Worm (Caenorhabditis elegans): ENCODE results near the gene pgm-1.
"Not testable (repeated sequence)": the region's sequence is repeated elsewhere in the genome, so short reads cannot be mapped to it uniquely, and the experiment has no call there.

The pgm-1 gene

DNA sequence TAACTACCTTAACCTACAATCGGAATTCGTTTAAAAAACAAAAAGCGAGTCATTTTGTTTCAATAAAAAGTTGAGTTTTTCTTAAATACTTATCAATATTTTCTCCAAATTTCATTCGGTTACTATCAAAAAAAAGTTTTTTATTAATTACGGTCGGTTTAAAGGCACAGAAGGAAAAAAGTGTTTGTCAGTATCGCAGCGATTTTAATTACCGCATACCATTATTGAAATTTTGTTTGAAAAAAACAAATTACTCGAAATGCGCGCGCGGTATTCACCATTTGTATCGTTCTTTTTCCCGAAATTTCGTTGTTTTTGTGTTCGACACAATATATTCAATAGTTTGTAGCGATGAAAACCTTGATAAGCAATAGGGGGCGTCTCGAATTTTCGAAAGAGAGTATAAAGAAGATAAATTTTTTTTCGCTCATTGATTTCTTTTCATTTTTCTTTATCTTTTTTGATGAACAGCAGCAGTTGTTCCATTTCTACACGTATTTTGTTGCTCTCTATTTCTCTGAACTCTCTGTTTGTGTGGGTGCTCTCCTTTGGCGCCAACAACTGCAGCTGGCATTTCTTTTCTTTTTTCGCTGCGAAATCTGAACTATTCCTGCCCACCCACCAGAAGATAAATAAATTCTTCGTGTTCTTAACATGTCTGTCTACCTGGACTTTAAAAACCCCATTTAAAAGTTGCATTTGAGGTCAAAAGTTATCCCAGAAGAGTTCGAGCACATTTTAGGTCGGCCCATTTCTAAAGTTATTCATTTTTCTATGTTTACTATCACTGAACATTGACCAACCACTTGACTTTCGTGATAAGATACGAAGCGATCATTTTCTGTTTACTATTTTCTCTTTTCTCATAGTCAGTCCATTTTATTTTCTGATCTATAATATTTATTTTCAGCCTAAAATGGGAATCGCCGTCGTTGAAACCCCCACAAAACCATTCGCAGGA, at the start of gene pgm-1:
pgm-1 (plus strand) TSS at position 911 of the 961 bp plus-strand sequence.
- TF ChIP-seq med-1 (GFP tag; optimal IDR thresholded peaks at IDR 0.05; ENCODE audit: insufficient read depth) (no peak), tab-1 (GFP tag; IDR thresholded peaks at IDR 0.05) (no peak), ref-1 (GFP tag; conservative IDR thresholded peaks at IDR 0.05) (no peak), klf-2 (GFP tag; conservative IDR thresholded peaks at IDR 0.05) (no peak)

- TF ChIP-seq cog-1 (tag; optimal IDR thresholded peaks at IDR 0.05); T22C8.4 (GFP tag; IDR thresholded peaks at IDR 0.05); med-1 (GFP tag; optimal IDR thresholded peaks at IDR 0.05; ENCODE audit: insufficient read depth): not testable (repeated sequence)
Measured at ce11 chrII:4842143-4842658, 47.0 kb upstream of the pgm-1 start, which contains the start of the genes T23B7.2 and nspd-4. T23B7.2 (minus strand) TSS chrII:4842243. nspd-4 (plus strand) TSS chrII:4842608.

DNA sequence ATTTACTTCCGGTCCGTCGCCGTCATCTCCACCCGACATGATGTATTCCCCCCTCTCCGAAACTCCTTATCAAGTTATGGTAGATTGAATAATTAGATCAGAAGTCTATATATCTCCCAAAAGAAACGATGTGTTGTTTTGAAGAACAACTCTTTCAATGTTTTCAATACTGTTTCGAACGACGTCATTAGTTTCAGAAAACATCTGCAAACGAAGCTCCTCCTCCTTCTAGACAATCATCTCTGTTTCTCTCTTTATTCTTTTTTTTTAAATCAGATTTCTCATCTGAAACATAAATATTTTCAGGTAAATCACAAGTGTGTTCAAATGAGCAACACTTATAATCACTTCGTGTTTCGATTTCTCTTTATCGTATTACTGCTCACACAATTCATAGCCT, 39.4 kb upstream of the pgm-1 start, which contains the start of gene T23B7.3:
T23B7.3 (plus strand) TSS at position 301 of the 400 bp plus-strand sequence.
- no peak for TF ChIP-seq med-1 (GFP tag; optimal IDR thresholded peaks at IDR 0.05; ENCODE audit: insufficient read depth)
- TF ChIP-seq flt-1 (GFP tag; IDR thresholded peaks at IDR 0.05): no peak
- TF ChIP-seq ztf-23 (GFP tag; IDR thresholded peaks at IDR 0.05): no peak
- TF ChIP-seq cog-1 (tag; optimal IDR thresholded peaks at IDR 0.05): no peak
- TF ChIP-seq ref-1 (GFP tag; conservative IDR thresholded peaks at IDR 0.05): no peak
- TF ChIP-seq ztf-29 (GFP tag; IDR thresholded peaks at IDR 0.05): no peak
- TF ChIP-seq klf-2 (GFP tag; conservative IDR thresholded peaks at IDR 0.05): no peak
- TF ChIP-seq T22C8.4 (GFP tag; IDR thresholded peaks at IDR 0.05): no peak
- no peak for TF ChIP-seq tab-1 (GFP tag; IDR thresholded peaks at IDR 0.05)

ce11 chrII:4851594-4852106, 37.6 kb upstream of the pgm-1 start, which contains the start of gene dnj-9:
dnj-9 (plus strand) TSS chrII:4852056.
- TF ChIP-seq flt-1 (GFP tag; IDR thresholded peaks at IDR 0.05) (peak; percentile 65; the same call in 1 of the 2 replicates), T22C8.4 (GFP tag; IDR thresholded peaks at IDR 0.05) (peak; percentile 53; the same call in 1 of the 2 replicates), ztf-29 (GFP tag; IDR thresholded peaks at IDR 0.05) (no peak), med-1 (GFP tag; optimal IDR thresholded peaks at IDR 0.05; ENCODE audit: insufficient read depth) (peak; percentile 59), ztf-23 (GFP tag; IDR thresholded peaks at IDR 0.05) (peak; percentile 79), cog-1 (tag; optimal IDR thresholded peaks at IDR 0.05) (peak; percentile 54), klf-2 (GFP tag; conservative IDR thresholded peaks at IDR 0.05) (no peak; the same call in 1 of the 2 replicates), ref-1 (GFP tag; conservative IDR thresholded peaks at IDR 0.05) (no peak), tab-1 (GFP tag; IDR thresholded peaks at IDR 0.05) (peak; percentile 22; the same call in 1 of the 2 replicates)

ce11 chrII:4854761-4855160, 34.5 kb upstream of the pgm-1 start:
- TF ChIP-seq ref-1 (GFP tag; conservative IDR thresholded peaks at IDR 0.05) (no peak), T22C8.4 (GFP tag; IDR thresholded peaks at IDR 0.05) (no peak), cog-1 (tag; optimal IDR thresholded peaks at IDR 0.05) (no peak), flt-1 (GFP tag; IDR thresholded peaks at IDR 0.05) (no peak), med-1 (GFP tag; optimal IDR thresholded peaks at IDR 0.05; ENCODE audit: insufficient read depth) (no peak), ztf-29 (GFP tag; IDR thresholded peaks at IDR 0.05) (no peak), ztf-23 (GFP tag; IDR thresholded peaks at IDR 0.05) (no peak), klf-2 (GFP tag; conservative IDR thresholded peaks at IDR 0.05) (no peak), tab-1 (GFP tag; IDR thresholded peaks at IDR 0.05) (no peak)

DNA sequence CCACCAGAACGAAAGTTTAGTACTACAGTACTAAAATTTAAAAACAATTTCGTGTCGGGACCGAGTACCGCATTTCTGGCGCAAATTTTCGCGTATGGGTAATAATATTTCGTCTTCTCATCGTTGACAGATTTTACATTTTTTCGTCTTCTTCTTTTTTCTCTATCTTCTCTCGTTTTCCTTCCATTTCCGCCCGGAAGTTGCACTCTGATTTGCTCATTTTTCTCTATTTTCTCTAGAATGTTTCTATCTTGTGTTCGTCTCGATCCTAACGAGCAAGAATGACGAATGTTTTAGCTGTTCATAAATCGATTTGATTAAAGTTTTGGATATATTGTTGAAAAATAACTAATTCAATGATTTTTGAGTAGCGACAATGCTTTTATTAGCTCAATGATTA, 33.7 kb upstream of the pgm-1 start:
- TF ChIP-seq ref-1 (GFP tag; conservative IDR thresholded peaks at IDR 0.05): no peak
- no peak for TF ChIP-seq tab-1 (GFP tag; IDR thresholded peaks at IDR 0.05)
- no peak for TF ChIP-seq ztf-23 (GFP tag; IDR thresholded peaks at IDR 0.05)
- TF ChIP-seq flt-1 (GFP tag; IDR thresholded peaks at IDR 0.05): no peak
- TF ChIP-seq ztf-29 (GFP tag; IDR thresholded peaks at IDR 0.05): no peak
- no peak for TF ChIP-seq cog-1 (tag; optimal IDR thresholded peaks at IDR 0.05)
- no peak for TF ChIP-seq T22C8.4 (GFP tag; IDR thresholded peaks at IDR 0.05)
- no peak for TF ChIP-seq klf-2 (GFP tag; conservative IDR thresholded peaks at IDR 0.05)
- no peak for TF ChIP-seq med-1 (GFP tag; optimal IDR thresholded peaks at IDR 0.05; ENCODE audit: insufficient read depth)

DNA sequence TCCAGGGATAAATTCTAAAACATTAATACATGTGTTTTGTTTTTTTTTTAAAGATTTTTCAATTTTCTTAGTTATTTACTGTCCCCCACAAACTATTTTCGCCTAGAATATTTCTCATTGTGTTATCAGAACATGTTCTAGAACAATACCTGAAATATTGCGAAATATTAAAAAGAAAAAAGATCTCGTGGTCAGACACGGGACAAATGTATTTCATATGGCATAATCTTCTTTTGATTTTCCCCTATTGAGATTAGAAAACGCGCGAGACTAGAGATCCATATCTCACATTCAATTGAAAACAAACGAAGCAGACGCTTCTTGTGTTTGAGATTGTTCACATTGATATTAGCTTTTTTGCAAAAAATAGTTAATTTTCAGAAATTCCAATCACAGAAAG, 33.1 kb upstream of the pgm-1 start:
- no peak for TF ChIP-seq ztf-29 (GFP tag; IDR thresholded peaks at IDR 0.05)
- no peak for TF ChIP-seq med-1 (GFP tag; optimal IDR thresholded peaks at IDR 0.05; ENCODE audit: insufficient read depth)
- no peak for TF ChIP-seq ref-1 (GFP tag; conservative IDR thresholded peaks at IDR 0.05)
- TF ChIP-seq ztf-23 (GFP tag; IDR thresholded peaks at IDR 0.05): no peak
- TF ChIP-seq tab-1 (GFP tag; IDR thresholded peaks at IDR 0.05): no peak
- TF ChIP-seq flt-1 (GFP tag; IDR thresholded peaks at IDR 0.05): no peak
- TF ChIP-seq klf-2 (GFP tag; conservative IDR thresholded peaks at IDR 0.05): no peak
- no peak for TF ChIP-seq cog-1 (tag; optimal IDR thresholded peaks at IDR 0.05)
- no peak for TF ChIP-seq T22C8.4 (GFP tag; IDR thresholded peaks at IDR 0.05)

ce11 chrII:4857086-4857485, 32.2 kb upstream of the pgm-1 start:
- TF ChIP-seq flt-1 (GFP tag; IDR thresholded peaks at IDR 0.05) (no peak), cog-1 (tag; optimal IDR thresholded peaks at IDR 0.05) (no peak), ref-1 (GFP tag; conservative IDR thresholded peaks at IDR 0.05) (no peak), med-1 (GFP tag; optimal IDR thresholded peaks at IDR 0.05; ENCODE audit: insufficient read depth) (no peak), klf-2 (GFP tag; conservative IDR thresholded peaks at IDR 0.05) (no peak), tab-1 (GFP tag; IDR thresholded peaks at IDR 0.05) (no peak), T22C8.4 (GFP tag; IDR thresholded peaks at IDR 0.05) (0 out of 2 replicates have a peak, but pooled peaks have one; percentile 13), ztf-29 (GFP tag; IDR thresholded peaks at IDR 0.05) (no peak), ztf-23 (GFP tag; IDR thresholded peaks at IDR 0.05) (0 out of 2 replicates have a peak, but pooled peaks have one; percentile 24)

- TF ChIP-seq flt-1 (GFP tag; IDR thresholded peaks at IDR 0.05) (no peak), ztf-29 (GFP tag; IDR thresholded peaks at IDR 0.05) (no peak), ztf-23 (GFP tag; IDR thresholded peaks at IDR 0.05) (no peak)
Measured at ce11 chrII:4857873-4858364, 31.3 kb upstream of the pgm-1 start, which contains the start of gene F11G11.5. F11G11.5 (plus strand) TSS chrII:4857923.

Measured in whole organism, midembryonic.